Worm (Caenorhabditis elegans): Measurements from ENCODE around the gene F13A2.3.

DNA sequence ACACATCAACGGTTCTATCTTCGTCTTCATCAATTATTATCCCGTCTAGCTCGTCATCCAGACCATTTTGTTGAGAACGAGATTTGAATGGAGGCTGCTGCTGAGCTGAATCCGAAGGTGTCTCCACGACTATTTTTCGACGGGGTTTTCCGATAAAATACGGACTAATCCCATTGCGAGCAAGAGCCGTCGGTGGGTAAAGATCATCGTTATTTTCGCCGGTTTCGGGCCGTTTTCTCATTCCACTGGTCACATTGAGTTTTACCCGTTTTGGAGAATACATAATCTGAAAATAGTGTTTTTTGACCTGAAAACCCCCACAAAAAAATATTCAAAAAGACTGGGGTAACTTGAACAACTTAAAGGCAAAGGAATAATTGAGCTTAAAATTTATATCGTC is 50.4 kb downstream of the F13A2.3 start, which contains the start of gene figl-1:
- TF ChIP-seq cog-1 (tag; optimal IDR thresholded peaks at IDR 0.05) (no peak), ztf-23 (GFP tag; IDR thresholded peaks at IDR 0.05) (no peak), ztf-29 (GFP tag; IDR thresholded peaks at IDR 0.05) (no peak), ref-1 (GFP tag; conservative IDR thresholded peaks at IDR 0.05) (no peak), tab-1 (GFP tag; IDR thresholded peaks at IDR 0.05) (no peak), klf-2 (GFP tag; conservative IDR thresholded peaks at IDR 0.05) (no peak), flt-1 (GFP tag; IDR thresholded peaks at IDR 0.05) (no peak), med-1 (GFP tag; optimal IDR thresholded peaks at IDR 0.05; ENCODE audit: insufficient read depth) (no peak)

Measured in whole organism, midembryonic.